Worm (Caenorhabditis elegans) whole organism, midembryonic: Measurements from ENCODE around the gene srb-6.

ENCODE experiments used
- T22C8.4 ChIP-seq: fragments of 200-800 bp; sonication (Bioruptor generic); IDR thresholded peaks from 2 replicates; pipeline ENCODE4 v1.3.6; 2022; ENCODE audit warnings: missing genetic modification characterization, missing compliant biosample characterization
- cog-1 ChIP-seq: sonication (generic microtip); optimal IDR thresholded peaks from 2 replicates; lab custom pipeline; 2016; ENCODE audit warnings: missing genetic modification characterization, missing compliant biosample characterization
- flt-1 ChIP-seq: fragments of 200-800 bp; sonication (Bioruptor generic); IDR thresholded peaks from 2 replicates; pipeline ENCODE4 v1.3.6; 2022; ENCODE audit warnings: missing genetic modification characterization, missing compliant biosample characterization
- klf-2 ChIP-seq: fragments of 200-800 bp; sonication (Bioruptor generic); conservative IDR thresholded peaks from 2 replicates; pipeline ENCODE4 v1.3.6; 2022; ENCODE audit warnings: missing genetic modification reagents, missing genetic modification characterization, missing compliant biosample characterization
- med-1 ChIP-seq: sonication (generic microtip); optimal IDR thresholded peaks from 2 replicates; lab custom pipeline; 2017; ENCODE audit warnings: missing genetic modification characterization, mild to moderate bottlenecking, missing compliant biosample characterization, antibody characterized with exemption, missing genetic modification reagents; ENCODE audit not compliant: insufficient read depth
- ref-1 ChIP-seq: fragments of 200-800 bp; sonication (Bioruptor generic); conservative IDR thresholded peaks from 2 replicates; pipeline ENCODE4 v1.3.6; 2022; ENCODE audit warnings: missing genetic modification reagents, missing genetic modification characterization, missing compliant biosample characterization
- tab-1 ChIP-seq: fragments of 200-800 bp; sonication (Bioruptor generic); IDR thresholded peaks from 2 replicates; pipeline ENCODE4 v1.3.6; 2022; ENCODE audit warnings: missing genetic modification characterization, missing compliant biosample characterization
- ztf-23 ChIP-seq: fragments of 200-800 bp; sonication (Bioruptor generic); IDR thresholded peaks from 2 replicates; pipeline ENCODE4 v1.3.6; 2022; ENCODE audit warnings: missing genetic modification reagents, missing genetic modification characterization, missing compliant biosample characterization
- ztf-29 ChIP-seq: fragments of 200-800 bp; sonication (Bioruptor generic); IDR thresholded peaks from 2 replicates; pipeline ENCODE4 v1.3.6; 2022; ENCODE audit warnings: missing genetic modification reagents, missing genetic modification characterization, missing compliant biosample characterization

The srb-6 gene

ce11 chrII:10170837-10171318 is 23.8 kb upstream of the srb-6 start, which contains the start of gene gpd-4:
Gene gpd-4 (plus strand): TSS chrII:10171268.
- TF ChIP-seq T22C8.4 (GFP tag; lab: Robert Waterston, UW) (0 out of 2 replicates have a peak, but pooled peaks have one; percentile 17), med-1 (GFP tag; lab: Kevin White, UChicago) (no peak)

ce11 chrII:10172436-10172973 is 22.2 kb upstream of the srb-6 start, which contains the start of gene wbp-11:
Gene wbp-11 (plus strand): TSS chrII:10172923.
- TF ChIP-seq klf-2 (no peak), ref-1 (no peak), ztf-29 (GFP tag; lab: Robert Waterston, UW) (no peak), T22C8.4 (GFP tag; lab: Robert Waterston, UW) (no peak), ztf-23 (no peak), med-1 (GFP tag; lab: Kevin White, UChicago) (no peak), flt-1 (GFP tag; lab: Robert Waterston, UW) (no peak), tab-1 (GFP tag; lab: Robert Waterston, UW) (no peak), cog-1 (no peak)

ce11 chrII:10174338-10174737 is 20.4 kb upstream of the srb-6 start, which contains the start of gene F33H1.4:
Gene F33H1.4 (plus strand): TSS chrII:10174648.
- TF ChIP-seq T22C8.4 (GFP tag; lab: Robert Waterston, UW) (peak; percentile 37; the same call in 1 of the 2 replicates), tab-1 (GFP tag; lab: Robert Waterston, UW) (no peak), ztf-29 (GFP tag; lab: Robert Waterston, UW) (no peak)

- TF ChIP-seq tab-1 (GFP tag; lab: Robert Waterston, UW), result no peak
- no peak for TF ChIP-seq T22C8.4 (GFP tag; lab: Robert Waterston, UW)
- no peak for TF ChIP-seq cog-1
Measured at ce11 chrII:10182634-10183033, 12.1 kb upstream of the srb-6 start, which contains the start of gene srd-1. Gene srd-1 (minus strand): TSS chrII:10182734.

- TF ChIP-seq klf-2, result no peak
- no peak for TF ChIP-seq ztf-29 (GFP tag; lab: Robert Waterston, UW)
- TF ChIP-seq ref-1, result no peak
Measured at ce11 chrII:10187808-10188207, 6.9 kb upstream of the srb-6 start, which contains the start of gene srd-2. Gene srd-2 (minus strand): TSS chrII:10187908.

- TF ChIP-seq cog-1, result no peak
- no peak for TF ChIP-seq med-1 (GFP tag; lab: Kevin White, UChicago)
- no peak for TF ChIP-seq T22C8.4 (GFP tag; lab: Robert Waterston, UW)
Measured at ce11 chrII:10189369-10189768, 5.3 kb upstream of the srb-6 start, which contains the start of gene cdc-25.4. Gene cdc-25.4 (minus strand): TSS chrII:10189469.

- no peak for TF ChIP-seq med-1 (GFP tag; lab: Kevin White, UChicago)
Measured at ce11 chrII:10192207-10192606, 2.5 kb upstream of the srb-6 start, which contains the start of gene R05H5.7. Gene R05H5.7 (plus strand): TSS chrII:10192507.

ce11 chrII:10197091-10197675 is 2.5 kb downstream of the srb-6 start, which contains the start of gene R05H5.3:
Gene R05H5.3 (plus strand): TSS chrII:10197625.
- TF ChIP-seq tab-1 (GFP tag; lab: Robert Waterston, UW) (no peak), ref-1 (no peak), cog-1 (no peak), ztf-29 (GFP tag; lab: Robert Waterston, UW) (no peak), flt-1 (GFP tag; lab: Robert Waterston, UW) (no peak), ztf-23 (no peak)

ce11 chrII:10198486-10198885 is 3.8 kb downstream of the srb-6 start:
- no peak for TF ChIP-seq ztf-29 (GFP tag; lab: Robert Waterston, UW)
- TF ChIP-seq ref-1, result no peak
- TF ChIP-seq klf-2, result no peak
- no peak for TF ChIP-seq flt-1 (GFP tag; lab: Robert Waterston, UW)
- TF ChIP-seq med-1 (GFP tag; lab: Kevin White, UChicago), result no peak
- TF ChIP-seq ztf-23, result no peak

- no peak for TF ChIP-seq flt-1 (GFP tag; lab: Robert Waterston, UW)
- no peak for TF ChIP-seq cog-1
- TF ChIP-seq ztf-29 (GFP tag; lab: Robert Waterston, UW), result no peak
- no peak for TF ChIP-seq med-1 (GFP tag; lab: Kevin White, UChicago)
- TF ChIP-seq klf-2, result no peak
- no peak for TF ChIP-seq ztf-23
Measured at ce11 chrII:10199906-10200305, 5.2 kb downstream of the srb-6 start, which contains the start of gene R05H5.4. Gene R05H5.4 (minus strand): TSS chrII:10200006.

- 0 out of 2 replicates have a peak, but pooled peaks have one; percentile 38 for TF ChIP-seq ztf-23
- TF ChIP-seq T22C8.4 (GFP tag; lab: Robert Waterston, UW), result no peak
- TF ChIP-seq flt-1 (GFP tag; lab: Robert Waterston, UW), result peak; percentile 38; the same call in 1 of the 2 replicates
- peak; percentile 18 for TF ChIP-seq cog-1
Measured at ce11 chrII:10200759-10201158, 6.1 kb downstream of the srb-6 start, which contains the start of gene arv-1. Gene arv-1 (minus strand): TSS chrII:10200823.
